Worm (Caenorhabditis elegans): ENCODE results near the gene acsd-1.

The acsd-1 gene

ce11 chrIII:1122239-1122638 is 6.0 kb downstream of the acsd-1 start (continued):
- TF ChIP-seq ztf-16 (tag; optimal IDR thresholded peaks at IDR 0.05) (peak; percentile 57), pag-3 (tag; optimal IDR thresholded peaks at IDR 0.05; ENCODE audit: borderline replicate concordance) (no peak), Y22D7AL.16 (tag; optimal IDR thresholded peaks at IDR 0.05) (peak; percentile 43), hlh-15 (tag; optimal IDR thresholded peaks at IDR 0.05) (peak; percentile 6), pqm-1 (tag; optimal IDR thresholded peaks at IDR 0.05) (no peak), ref-2 (tag; optimal IDR thresholded peaks at IDR 0.05) (peak; percentile 60), madf-2 (tag; optimal IDR thresholded peaks at IDR 0.05) (peak; percentile 44), dve-1 (tag; optimal IDR thresholded peaks at IDR 0.05) (no peak), zip-5 (tag; optimal IDR thresholded peaks at IDR 0.05) (peak; percentile 33), ceh-14 (tag; optimal IDR thresholded peaks at IDR 0.05) (peak; percentile 26), elt-2 (tag; optimal IDR thresholded peaks at IDR 0.05) (peak; percentile 79), nfya-1 (tag; optimal IDR thresholded peaks at IDR 0.05) (peak; percentile 1), syd-9 (tag; optimal IDR thresholded peaks at IDR 0.05) (no peak), sdc-2 (tag; optimal IDR thresholded peaks at IDR 0.05) (peak; percentile 32), ama-1 (optimal IDR thresholded peaks at IDR 0.05) (no peak), mec-3 (tag; optimal IDR thresholded peaks at IDR 0.05; ENCODE audit: borderline replicate concordance) (no peak), pha-4 (tag; optimal IDR thresholded peaks at IDR 0.05) (no peak), unc-42 (tag; optimal IDR thresholded peaks at IDR 0.05) (no peak), fkh-6 (tag; optimal IDR thresholded peaks at IDR 0.05) (no peak), ceh-45 (GFP tag; IDR thresholded peaks at IDR 0.05) (no peak), npax-4 (tag; optimal IDR thresholded peaks at IDR 0.05) (peak; percentile 46), tbx-7 (tag; optimal IDR thresholded peaks at IDR 0.05) (no peak), K09A11.1 (tag; optimal IDR thresholded peaks at IDR 0.05; ENCODE audit: insufficient read depth) (no peak), fkh-10 (GFP tag; optimal IDR thresholded peaks at IDR 0.05) (no peak), nhr-232 (tag; optimal IDR thresholded peaks at IDR 0.05) (peak; percentile 23), ceh-6 (GFP tag; optimal IDR thresholded peaks at IDR 0.05) (peak; percentile 75), C08G9.2 (tag; optimal IDR thresholded peaks at IDR 0.05) (no peak), unc-55 (GFP tag; optimal IDR thresholded peaks at IDR 0.05) (no peak), unc-3 (GFP tag; conservative IDR thresholded peaks at IDR 0.05) (peak; percentile 55; the same call in 1 of the 2 replicates), unc-3 (tag; optimal IDR thresholded peaks at IDR 0.05) (peak; percentile 11), hlh-13 (GFP tag; optimal IDR thresholded peaks at IDR 0.05) (peak; percentile 63), nhr-11 (tag; optimal IDR thresholded peaks at IDR 0.05) (no peak), lim-6 (tag; optimal IDR thresholded peaks at IDR 0.05) (no peak), ceh-34 (tag; optimal IDR thresholded peaks at IDR 0.05) (peak; percentile 18), ceh-30 (tag; optimal IDR thresholded peaks at IDR 0.05) (no peak), hlh-8 (tag; optimal IDR thresholded peaks at IDR 0.05) (no peak), sox-4 (tag; optimal IDR thresholded peaks at IDR 0.05) (peak; percentile 64), hlh-6 (tag; optimal IDR thresholded peaks at IDR 0.05) (peak; percentile 69), gmeb-2 (tag; optimal IDR thresholded peaks at IDR 0.05) (peak; percentile 72), pha-2 (tag; optimal IDR thresholded peaks at IDR 0.05) (peak; percentile 61), pat-9 (tag; optimal IDR thresholded peaks at IDR 0.05) (peak; percentile 24), dmd-4 (tag; optimal IDR thresholded peaks at IDR 0.05; ENCODE audit: borderline replicate concordance) (no peak), ceh-22 (tag; optimal IDR thresholded peaks at IDR 0.05) (no peak), rnt-1 (tag; optimal IDR thresholded peaks at IDR 0.05) (peak; percentile 34), tbx-2 (tag; optimal IDR thresholded peaks at IDR 0.05) (peak; percentile 5), F13H6.1 (tag; optimal IDR thresholded peaks at IDR 0.05) (peak; percentile 34), ttx-3 (tag; optimal IDR thresholded peaks at IDR 0.05) (peak; percentile 34)
